Fruit fly (Drosophila melanogaster) whole organism, embryonic: ENCODE measurements around the gene CG13403.

Experiments used
- Abd-B ChIP-seq: fragments of 200-800 bp; sonication (Bioruptor generic); optimal IDR thresholded peaks from 2 replicates; lab custom pipeline; 2018; ENCODE audit warnings: missing biosample characterization, mild to moderate bottlenecking, missing genetic modification characterization, moderate library complexity
- Ada2b ChIP-seq: fragments of 200-800 bp; sonication (Bioruptor generic); IDR thresholded peaks from 2 replicates; pipeline ENCODE4 v1.3.6; 2022; ENCODE audit warnings: missing biosample characterization, missing genetic modification characterization
- Adf1 ChIP-seq: fragments of 200-800 bp; sonication (Bioruptor generic); IDR thresholded peaks from 2 replicates; pipeline ENCODE4 v1.3.6; 2022; ENCODE audit warnings: missing biosample characterization, missing genetic modification characterization
- Aef1 ChIP-seq: fragments of 200-800 bp; sonication (Bioruptor generic); IDR thresholded peaks from 3 replicates; pipeline ENCODE4 v1.3.6; 2022; ENCODE audit warnings: missing biosample characterization, missing genetic modification characterization
- Asciz ChIP-seq: fragments of 200-800 bp; sonication (Bioruptor generic); optimal IDR thresholded peaks from 2 replicates; lab custom pipeline; 2017; ENCODE audit warnings: missing biosample characterization, mild to moderate bottlenecking, missing genetic modification characterization, missing genetic modification reagents
- Bgb ChIP-seq: fragments of 200-800 bp; sonication (Bioruptor generic); IDR thresholded peaks from 2 replicates; pipeline ENCODE4 v1.3.6; 2022; ENCODE audit warnings: missing biosample characterization, missing genetic modification characterization; ENCODE audit not compliant: partially characterized antibody
- CG12391 ChIP-seq: fragments of 200-800 bp; sonication (Bioruptor generic); optimal IDR thresholded peaks from 3 replicates; lab custom pipeline; 2018; ENCODE audit warnings: missing biosample characterization, mild to moderate bottlenecking, missing genetic modification characterization, moderate library complexity
- CG15269 ChIP-seq: fragments of 200-800 bp; sonication (Bioruptor generic); optimal IDR thresholded peaks from 2 replicates; lab custom pipeline; 2018; ENCODE audit warnings: missing biosample characterization, mild to moderate bottlenecking, missing genetic modification characterization, moderate library complexity
- CG16779 ChIP-seq: fragments of 200-800 bp; sonication (Bioruptor generic); IDR thresholded peaks from 2 replicates; pipeline ENCODE4 v1.3.6; 2022; ENCODE audit warnings: missing biosample characterization, missing genetic modification characterization
- CG16815 ChIP-seq: fragments of 200-800 bp; sonication (Bioruptor generic); optimal IDR thresholded peaks from 3 replicates; lab custom pipeline; 2017; ENCODE audit warnings: missing biosample characterization, mild to moderate bottlenecking, missing genetic modification characterization
- CG17361 ChIP-seq: fragments of 200-800 bp; sonication (Bioruptor generic); IDR thresholded peaks from 3 replicates; pipeline ENCODE4 v1.3.6; 2022; ENCODE audit warnings: missing biosample characterization, missing genetic modification characterization
- CG17912 ChIP-seq: fragments of 200-800 bp; sonication (Bioruptor generic); optimal IDR thresholded peaks from 2 replicates; lab custom pipeline; 2018; ENCODE audit warnings: missing biosample characterization, mild to moderate bottlenecking, missing genetic modification characterization
- CG3163 ChIP-seq: fragments of 200-800 bp; sonication (Bioruptor generic); optimal IDR thresholded peaks from 3 replicates; lab custom pipeline; 2016; ENCODE audit warnings: missing biosample characterization, missing genetic modification characterization
- CG33213 ChIP-seq: fragments of 200-800 bp; sonication (Bioruptor generic); optimal IDR thresholded peaks from 3 replicates; lab custom pipeline; 2016; ENCODE audit warnings: missing biosample characterization, missing genetic modification characterization
- CG3995 ChIP-seq: fragments of 200-800 bp; sonication (Bioruptor generic); optimal IDR thresholded peaks from 3 replicates; lab custom pipeline; 2016; ENCODE audit warnings: missing biosample characterization, missing genetic modification characterization
- CG43689 ChIP-seq: fragments of 200-800 bp; sonication (Bioruptor generic); IDR thresholded peaks from 2 replicates; pipeline ENCODE4 v1.3.6; 2022; ENCODE audit warnings: missing biosample characterization, missing genetic modification characterization
- CG5180 ChIP-seq: fragments of 200-800 bp; sonication (Bioruptor generic); optimal IDR thresholded peaks from 3 replicates; lab custom pipeline; 2017; ENCODE audit warnings: missing biosample characterization, missing genetic modification characterization, mild to moderate bottlenecking, moderate library complexity, missing genetic modification reagents
- CG6654 ChIP-seq: fragments of 200-800 bp; sonication (Bioruptor generic); optimal IDR thresholded peaks from 2 replicates; lab custom pipeline; 2017; ENCODE audit warnings: missing biosample characterization, mild to moderate bottlenecking, missing genetic modification characterization
- CG7745 ChIP-seq: fragments of 200-800 bp; sonication (Bioruptor generic); optimal IDR thresholded peaks from 2 replicates; lab custom pipeline; 2018; ENCODE audit warnings: missing biosample characterization, mild to moderate bottlenecking, missing genetic modification characterization, moderate library complexity
- CG7987 ChIP-seq: fragments of 200-800 bp; sonication (Bioruptor generic); optimal IDR thresholded peaks from 2 replicates; lab custom pipeline; 2018; ENCODE audit warnings: missing biosample characterization, mild to moderate bottlenecking, missing genetic modification characterization, moderate library complexity
- CG8290 ChIP-seq, 3 experiments: fragments of 200-800 bp; sonication (Bioruptor generic); optimal IDR thresholded peaks; 2 replicates each; lab custom pipeline; 2016 to 2019; ENCODE audit warnings: missing biosample characterization in 3 of 3, missing genetic modification characterization in 3 of 3, mild to moderate bottlenecking in 2 of 3, moderate library complexity in 1 of 3
- Dref ChIP-seq: fragments of 200-800 bp; sonication (Bioruptor generic); IDR thresholded peaks from 2 replicates; pipeline ENCODE4 v1.3.6; 2022; ENCODE audit warnings: missing biosample characterization, missing genetic modification characterization
- E2f1 ChIP-seq: fragments of 200-800 bp; sonication (Bioruptor generic); IDR thresholded peaks from 2 replicates; pipeline ENCODE4 v1.3.6; 2022; ENCODE audit warnings: missing biosample characterization, missing genetic modification characterization
- E2f2 ChIP-seq: fragments of 200-800 bp; sonication (Bioruptor generic); IDR thresholded peaks from 2 replicates; pipeline ENCODE4 v1.3.6; 2022; ENCODE audit warnings: missing biosample characterization, missing genetic modification characterization
- Ets65A ChIP-seq: fragments of 200-800 bp; sonication (Bioruptor generic); peaks from one replicate; lab custom pipeline; 2016; ENCODE audit warnings: missing biosample characterization, missing genetic modification characterization
- Fer1 ChIP-seq: fragments of 200-800 bp; sonication (Bioruptor generic); optimal IDR thresholded peaks from 2 replicates; lab custom pipeline; 2017; ENCODE audit warnings: missing biosample characterization, mild to moderate bottlenecking, missing genetic modification characterization
- Lhr ChIP-seq: fragments of 200-800 bp; sonication (Bioruptor generic); optimal IDR thresholded peaks from 3 replicates; lab custom pipeline; 2017; ENCODE audit warnings: mild to moderate bottlenecking, missing biosample characterization, missing genetic modification reagents, missing genetic modification characterization
- Lim3 ChIP-seq: fragments of 200-800 bp; sonication (Bioruptor generic); IDR thresholded peaks from 2 replicates; pipeline ENCODE4 v1.3.6; 2022; ENCODE audit warnings: missing biosample characterization, missing genetic modification characterization
- PHDP ChIP-seq: fragments of 200-800 bp; sonication (Bioruptor generic); optimal IDR thresholded peaks from 3 replicates; lab custom pipeline; 2018; ENCODE audit warnings: missing biosample characterization, mild to moderate bottlenecking, missing genetic modification characterization, moderate library complexity
- Sin3A ChIP-seq: fragments of >200 bp; optimal IDR thresholded peaks from 2 replicates; lab custom pipeline; 2018
- Six4 ChIP-seq: fragments of 200-800 bp; sonication (Bioruptor generic); optimal IDR thresholded peaks from 2 replicates; lab custom pipeline; 2016; ENCODE audit warnings: missing biosample characterization, missing genetic modification characterization
- amos ChIP-seq: fragments of 200-800 bp; sonication (Bioruptor generic); IDR thresholded peaks from 2 replicates; pipeline ENCODE4 v1.3.6; 2022; ENCODE audit warnings: missing biosample characterization, missing genetic modification characterization; ENCODE audit not compliant: partially characterized antibody
- cas ChIP-seq: fragments of 200-800 bp; sonication (Bioruptor generic); IDR thresholded peaks from 2 replicates; pipeline ENCODE4 v1.3.6; 2022; ENCODE audit warnings: missing biosample characterization, missing genetic modification characterization
- chinmo ChIP-seq: fragments of 200-800 bp; sonication (Bioruptor generic); IDR thresholded peaks from 4 replicates; pipeline ENCODE4 v1.3.6; 2022; ENCODE audit warnings: missing biosample characterization, missing genetic modification characterization; ENCODE audit not compliant: partially characterized antibody
- crp ChIP-seq, 2 experiments: fragments of 200-800 bp; sonication (Bioruptor generic); optimal IDR thresholded peaks; 2 replicates in 1 of 2; 3 replicates in 1 of 2; lab custom pipeline; 2017; ENCODE audit warnings: missing biosample characterization in 2 of 2, missing genetic modification characterization in 2 of 2, mild to moderate bottlenecking in 1 of 2, moderate library complexity in 1 of 2
- dmrt99B ChIP-seq: fragments of 200-800 bp; sonication (Bioruptor generic); optimal IDR thresholded peaks from 2 replicates; lab custom pipeline; 2018; ENCODE audit warnings: missing biosample characterization, mild to moderate bottlenecking, missing genetic modification characterization, moderate library complexity
- ken ChIP-seq: fragments of 200-800 bp; sonication (Bioruptor generic); IDR thresholded peaks from 3 replicates; pipeline ENCODE4 v1.3.6; 2022; ENCODE audit warnings: missing biosample characterization, missing genetic modification characterization
- lbe ChIP-seq: fragments of 200-800 bp; sonication (Bioruptor generic); optimal IDR thresholded peaks from 2 replicates; lab custom pipeline; 2016; ENCODE audit warnings: missing biosample characterization, mild to moderate bottlenecking, missing genetic modification characterization
- luna ChIP-seq: fragments of 200-800 bp; sonication (Bioruptor generic); optimal IDR thresholded peaks from 2 replicates; lab custom pipeline; 2016; ENCODE audit warnings: missing biosample characterization, missing genetic modification characterization
- maf-S ChIP-seq: fragments of 200-800 bp; sonication (Bioruptor generic); optimal IDR thresholded peaks from 2 replicates; lab custom pipeline; 2016; ENCODE audit warnings: missing biosample characterization, missing genetic modification characterization
- nau ChIP-seq: fragments of 200-800 bp; sonication (Bioruptor generic); optimal IDR thresholded peaks from 3 replicates; lab custom pipeline; 2017; ENCODE audit warnings: missing biosample characterization, mild to moderate bottlenecking, missing genetic modification characterization, missing genetic modification reagents
- nom ChIP-seq: fragments of 200-800 bp; sonication (Bioruptor generic); optimal IDR thresholded peaks from 2 replicates; lab custom pipeline; 2017; ENCODE audit warnings: missing biosample characterization, missing genetic modification characterization, mild to moderate bottlenecking, moderate library complexity, missing genetic modification reagents
- repo ChIP-seq: fragments of 200-800 bp; sonication (Bioruptor generic); optimal IDR thresholded peaks from 2 replicates; lab custom pipeline; 2016; ENCODE audit warnings: missing biosample characterization, missing genetic modification characterization
- ro ChIP-seq: fragments of 200-800 bp; sonication (Bioruptor generic); IDR thresholded peaks from 2 replicates; pipeline ENCODE4 v1.3.6; 2022; ENCODE audit warnings: missing biosample characterization, missing genetic modification characterization
- ssp ChIP-seq: fragments of 200-800 bp; sonication (Bioruptor generic); IDR thresholded peaks from 2 replicates; pipeline ENCODE4 v1.3.6; 2022; ENCODE audit warnings: missing biosample characterization, missing genetic modification characterization
- tap ChIP-seq: fragments of 200-800 bp; optimal IDR thresholded peaks from 3 replicates; lab custom pipeline; 2019; ENCODE audit warnings: missing biosample characterization, mild to moderate bottlenecking, missing genetic modification characterization, moderate library complexity
- tin ChIP-seq: fragments of 200-800 bp; sonication (Bioruptor generic); optimal IDR thresholded peaks from 3 replicates; lab custom pipeline; 2016; ENCODE audit warnings: missing biosample characterization, missing genetic modification characterization
- toy ChIP-seq: fragments of 200-800 bp; sonication (Bioruptor generic); IDR thresholded peaks from 2 replicates; pipeline ENCODE4 v1.3.6; 2022; ENCODE audit warnings: missing biosample characterization, missing genetic modification characterization
- trh ChIP-seq: fragments of 200-800 bp; sonication (Bioruptor generic); optimal IDR thresholded peaks from 2 replicates; lab custom pipeline; 2016; ENCODE audit warnings: missing biosample characterization, missing genetic modification characterization
- tx ChIP-seq: fragments of 200-800 bp; sonication (Bioruptor generic); optimal IDR thresholded peaks from 2 replicates; lab custom pipeline; 2016; ENCODE audit warnings: missing biosample characterization, missing genetic modification characterization

The CG13403 gene

dm6 chrX:14218045-14218483 is 26.2 kb upstream of the CG13403 start (continued):
- TF ChIP-seq repo = peak; percentile 35
- TF ChIP-seq luna = peak; percentile 19
- peak; percentile 87 for TF ChIP-seq Fer1 (GFP tag; lab: Kevin White, UChicago)
- no peak for TF ChIP-seq CG17912 (GFP tag; lab: Kevin White, UChicago)
- peak; percentile 52; the same call in 1 of the 2 replicates for TF ChIP-seq cas (GFP tag; lab: Robert Waterston, UW)
- peak; percentile 65 for TF ChIP-seq CG8290 (GFP tag; optimal IDR thresholded peaks at IDR 0.05; lab: Kevin White, UChicago)
- TF ChIP-seq CG8290 (tag; optimal IDR thresholded peaks at IDR 0.05; lab: Kevin White, UChicago) = no peak
- peak; percentile 92 for TF ChIP-seq dmrt99B (tag; lab: Kevin White, UChicago)
- TF ChIP-seq Lhr (GFP tag; lab: Kevin White, UChicago) = peak; percentile 69
- peak; percentile 85 for TF ChIP-seq trh (GFP tag; lab: Kevin White, UChicago)
- TF ChIP-seq Dref (GFP tag; lab: Robert Waterston, UW) = no peak
- TF ChIP-seq amos (GFP tag; lab: Robert Waterston, UW) = no peak
- TF ChIP-seq nau (GFP tag; lab: Kevin White, UChicago) = peak; percentile 81
- peak; percentile 92 for TF ChIP-seq CG15269 (tag; lab: Kevin White, UChicago)
- peak; percentile 88 for TF ChIP-seq Ets65A
- TF ChIP-seq tx (GFP tag; lab: Kevin White, UChicago) = peak; percentile 41
- peak; percentile 76 for TF ChIP-seq CG43689 (GFP tag; lab: Robert Waterston, UW)
- TF ChIP-seq toy (GFP tag; lab: Robert Waterston, UW) = peak; percentile 69
- peak; percentile 68 for TF ChIP-seq Adf1 (GFP tag; lab: Robert Waterston, UW)
- no peak for TF ChIP-seq CG7745
- TF ChIP-seq CG3995 = peak; percentile 29
- TF ChIP-seq maf-S = peak; percentile 67
- no peak for TF ChIP-seq CG3163 (GFP tag; lab: Kevin White, UChicago)
- TF ChIP-seq Ada2b = peak; percentile 93
- TF ChIP-seq ro (GFP tag; lab: Robert Waterston, UW) = peak; percentile 66; the same call in 1 of the 2 replicates
- peak; percentile 79 for TF ChIP-seq ken (GFP tag; lab: Robert Waterston, UW)
- 0 out of 2 replicates have a peak, but pooled peaks have one; percentile 68 for TF ChIP-seq CG16779
- peak; percentile 91 for TF ChIP-seq CG12391 (tag; lab: Kevin White, UChicago)
- peak; percentile 53 for TF ChIP-seq CG5180 (GFP tag; lab: Kevin White, UChicago)
- peak; percentile 96 for TF ChIP-seq nom (GFP tag; lab: Kevin White, UChicago)
- peak in 1 of 2 experiments; percentile 57 for TF ChIP-seq crp (GFP tag; optimal IDR thresholded peaks at IDR 0.05; lab: Kevin White, UChicago)
- TF ChIP-seq Aef1 (GFP tag; lab: Robert Waterston, UW) = peak; percentile 84
- no peak for TF ChIP-seq Sin3A (lab: Kevin White, UChicago)
- TF ChIP-seq CG7987 = peak; percentile 27
- TF ChIP-seq CG6654 = peak; percentile 45
- TF ChIP-seq PHDP (tag; lab: Kevin White, UChicago) = peak; percentile 93
- TF ChIP-seq Bgb (GFP tag; lab: Robert Waterston, UW) = no peak
- TF ChIP-seq CG16815 (GFP tag; lab: Kevin White, UChicago) = peak; percentile 72
- TF ChIP-seq tin (GFP tag; lab: Kevin White, UChicago) = peak; percentile 82
- peak; percentile 86 for TF ChIP-seq tap (tag; lab: Kevin White, UChicago)
- TF ChIP-seq Abd-B = peak; percentile 82
- peak; percentile 95 for TF ChIP-seq lbe (GFP tag; lab: Kevin White, UChicago)
- peak; percentile 13 for TF ChIP-seq CG33213
- TF ChIP-seq chinmo (GFP tag; lab: Robert Waterston, UW) = 0 out of 4 replicates have a peak, but pooled peaks have one; percentile 13
- TF ChIP-seq CG17361 (GFP tag; lab: Robert Waterston, UW) = peak; percentile 92
- peak; percentile 61 for TF ChIP-seq E2f2
- TF ChIP-seq Lim3 = no peak
- peak; percentile 87 for TF ChIP-seq Asciz (GFP tag; lab: Kevin White, UChicago)
- peak; percentile 84 for TF ChIP-seq E2f1 (GFP tag; lab: Robert Waterston, UW)
- TF ChIP-seq ssp = peak; percentile 61
- TF ChIP-seq Six4 (GFP tag; lab: Kevin White, UChicago) = peak; percentile 82
